Worm (Caenorhabditis elegans) whole organism, early embryonic: ENCODE results near the gene F43G6.4.
A peak's percentile ranks its signal among the peaks of the same experiment; 100 is the strongest.

Experiments
- B0310.2 ChIP-seq: sonication (generic microtip); optimal IDR thresholded peaks from 2 replicates; lab custom pipeline; 2016; ENCODE audit warnings: mild to moderate bottlenecking, missing genetic modification characterization, missing compliant biosample characterization
- F13C5.2 ChIP-seq: sonication (generic microtip); optimal IDR thresholded peaks from 2 replicates; lab custom pipeline; 2017; ENCODE audit warnings: mild to moderate bottlenecking, missing genetic modification characterization, inconsistent platforms, missing compliant biosample characterization
- aly-1 ChIP-seq: sonication (generic microtip); optimal IDR thresholded peaks from 2 replicates; lab custom pipeline; 2016; ENCODE audit warnings: missing genetic modification characterization, missing compliant biosample characterization
- ama-1 ChIP-seq: fragments of 150-350 bp; optimal IDR thresholded peaks from 2 replicates; lab custom pipeline; 2014
- ceh-13 ChIP-seq: fragments of 200-800 bp; sonication (Bioruptor generic); optimal IDR thresholded peaks from 2 replicates; lab custom pipeline; 2018; ENCODE audit warnings: mild to moderate bottlenecking, missing genetic modification characterization, missing compliant biosample characterization
- ceh-36 ChIP-seq: sonication (generic microtip); optimal IDR thresholded peaks from 2 replicates; lab custom pipeline; 2016; ENCODE audit warnings: missing genetic modification characterization, inconsistent platforms, missing compliant biosample characterization
- ets-7 ChIP-seq: sonication (generic microtip); optimal IDR thresholded peaks from 2 replicates; lab custom pipeline; 2016; ENCODE audit warnings: missing genotype, missing genetic modification characterization, missing compliant biosample characterization
- flt-1 ChIP-seq: fragments of 200-800 bp; sonication (Bioruptor generic); IDR thresholded peaks from 2 replicates; pipeline ENCODE4 v1.3.6; 2022; ENCODE audit warnings: missing genetic modification characterization, missing compliant biosample characterization
- hmbx-1 ChIP-seq: sonication (generic microtip); optimal IDR thresholded peaks from 2 replicates; lab custom pipeline; 2016; ENCODE audit warnings: mild to moderate bottlenecking, missing genetic modification characterization, missing compliant biosample characterization
- hmg-4 ChIP-seq: fragments of 200-800 bp; sonication (Bioruptor generic); optimal IDR thresholded peaks from 2 replicates; lab custom pipeline; 2018; ENCODE audit warnings: mild to moderate bottlenecking, missing genetic modification characterization, missing compliant biosample characterization
- hnd-1 ChIP-seq: sonication (generic microtip); optimal IDR thresholded peaks from 2 replicates; lab custom pipeline; 2016; ENCODE audit warnings: missing genetic modification characterization, missing compliant biosample characterization
- pes-1 ChIP-seq: fragments of 200-800 bp; sonication (Bioruptor generic); IDR thresholded peaks from 2 replicates; pipeline ENCODE4 v1.3.6; 2022; ENCODE audit warnings: missing genetic modification reagents, missing genetic modification characterization, missing compliant biosample characterization
- scrt-1 ChIP-seq: fragments of 200-800 bp; sonication (Bioruptor generic); IDR thresholded peaks from 2 replicates; pipeline ENCODE4 v1.3.6; 2022; ENCODE audit warnings: missing genetic modification characterization, missing compliant biosample characterization
- sea-1 ChIP-seq: fragments of 200-800 bp; sonication (Bioruptor generic); conservative IDR thresholded peaks from 2 replicates; pipeline ENCODE4 v1.3.6; 2022; ENCODE audit warnings: missing genetic modification characterization, missing compliant biosample characterization
- tbx-11 ChIP-seq: fragments of 200-800 bp; sonication (Bioruptor generic); IDR thresholded peaks from 2 replicates; pipeline ENCODE4 v1.3.6; 2022; ENCODE audit warnings: missing genetic modification characterization, missing compliant biosample characterization
- tbx-37 ChIP-seq: fragments of 200-800 bp; sonication (Bioruptor generic); conservative IDR thresholded peaks from 2 replicates; pipeline ENCODE4 v1.3.6; 2022; ENCODE audit warnings: missing genetic modification reagents, missing genetic modification characterization, missing compliant biosample characterization
- tra-4 ChIP-seq: sonication (generic microtip); optimal IDR thresholded peaks from 2 replicates; lab custom pipeline; 2017; ENCODE audit warnings: missing genetic modification characterization, missing compliant biosample characterization

The F43G6.4 gene

DNA sequence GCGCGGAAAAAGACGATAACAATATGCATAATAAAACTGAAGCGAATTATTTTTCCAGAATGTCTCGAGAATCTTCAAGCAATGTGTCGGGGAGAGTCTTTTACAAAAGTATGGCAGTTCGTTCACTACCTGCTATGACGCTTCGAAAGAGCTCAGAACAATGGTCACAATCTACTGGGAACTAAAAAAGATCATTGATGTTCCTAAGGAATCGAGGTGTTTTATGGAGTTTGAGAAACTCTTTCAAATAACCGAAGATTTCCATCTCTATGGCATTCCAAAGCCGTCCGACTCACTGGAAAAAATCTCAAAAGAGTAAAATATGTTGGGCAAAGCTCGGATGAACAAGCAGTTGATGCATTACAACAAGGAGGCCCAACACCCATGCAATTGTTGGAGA lies 18.2 kb upstream of the F43G6.4 start, which contains the start of gene F44E5.15:
Gene F44E5.15 (plus strand): TSS at position 301 of the 400 bp plus-strand sequence.
- TF ChIP-seq flt-1 (GFP tag; lab: Robert Waterston, UW) (no peak), ets-7 (tag; lab: Kevin White, UChicago) (no peak), tra-4 (tag; lab: Kevin White, UChicago) (no peak), ceh-13 (GFP tag; lab: Kevin White, UChicago) (no peak), aly-1 (no peak), B0310.2 (no peak), tbx-11 (GFP tag; lab: Robert Waterston, UW) (no peak), scrt-1 (GFP tag; lab: Robert Waterston, UW) (no peak), pes-1 (GFP tag; lab: Robert Waterston, UW) (no peak), hmbx-1 (tag; lab: Kevin White, UChicago) (no peak), F13C5.2 (no peak), hmg-4 (GFP tag; lab: Kevin White, UChicago) (no peak), ama-1 (lab: Kevin White, UChicago) (no peak), sea-1 (GFP tag; lab: Robert Waterston, UW) (no peak)

ce11 chrII:11774218-11774617 lies 16.3 kb upstream of the F43G6.4 start, which contains the start of gene F44E5.1:
TSS of gene F44E5.1 (minus strand) at chrII:11774559.
- TF ChIP-seq hmg-4 (GFP tag; lab: Kevin White, UChicago) = peak; percentile 5
- no peak for TF ChIP-seq sea-1 (GFP tag; lab: Robert Waterston, UW)

DNA sequence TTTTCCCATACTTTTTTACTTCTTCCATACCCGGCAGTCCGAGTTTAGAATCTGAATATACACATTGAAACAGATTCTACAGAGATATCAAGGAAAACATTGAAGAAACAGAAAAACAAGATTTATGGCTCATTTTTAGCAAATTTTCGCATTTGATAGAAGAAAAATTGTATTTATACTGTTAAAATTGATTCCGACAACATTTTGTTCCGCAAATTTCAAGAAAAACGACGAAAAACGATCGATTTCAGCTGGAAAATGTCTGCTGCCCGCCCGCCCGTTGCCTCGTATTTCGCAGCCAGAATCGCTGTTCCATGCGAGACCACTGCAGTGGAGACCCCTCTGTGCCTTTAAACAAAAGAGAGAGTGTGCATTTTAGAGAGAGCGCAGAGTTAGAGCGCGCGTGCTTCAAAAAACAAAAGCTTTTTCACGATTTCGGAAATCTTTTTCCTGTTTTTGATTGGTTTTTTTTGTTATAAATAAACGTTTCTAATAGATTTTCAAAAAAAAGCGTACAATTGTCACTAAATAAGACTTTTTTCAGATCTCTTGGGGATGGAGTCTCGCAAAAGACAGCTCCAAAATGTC lies 12.6 kb upstream of the F43G6.4 start, which contains the start of the genes patr-1 and dna-2:
Gene patr-1 (minus strand): TSS at position 51 of the 588 bp plus-strand sequence.
Gene dna-2 (plus strand): TSS at position 538 of the 588 bp plus-strand sequence.
- TF ChIP-seq hmg-4 (GFP tag; lab: Kevin White, UChicago) (peak; percentile 20), ceh-13 (GFP tag; lab: Kevin White, UChicago) (no peak), F13C5.2 (peak; percentile 17)

ce11 chrII:11782493-11782892 lies 8.1 kb upstream of the F43G6.4 start, which contains the start of gene F43G6.16:
TSS of gene F43G6.16 (minus strand) at chrII:11782633.
- TF ChIP-seq scrt-1 (GFP tag; lab: Robert Waterston, UW) (no peak), sea-1 (GFP tag; lab: Robert Waterston, UW) (no peak), tbx-11 (GFP tag; lab: Robert Waterston, UW) (no peak), flt-1 (GFP tag; lab: Robert Waterston, UW) (no peak), hmg-4 (GFP tag; lab: Kevin White, UChicago) (no peak), ceh-13 (GFP tag; lab: Kevin White, UChicago) (no peak), ceh-36 (tag; lab: Kevin White, UChicago) (no peak), tbx-37 (GFP tag; lab: Robert Waterston, UW) (no peak), ama-1 (lab: Kevin White, UChicago) (no peak), tra-4 (tag; lab: Kevin White, UChicago) (no peak), aly-1 (no peak), hnd-1 (tag; lab: Kevin White, UChicago) (no peak), hmbx-1 (tag; lab: Kevin White, UChicago) (no peak), F13C5.2 (no peak), B0310.2 (no peak), ets-7 (tag; lab: Kevin White, UChicago) (no peak)

- no peak for TF ChIP-seq aly-1
- TF ChIP-seq ets-7 (tag; lab: Kevin White, UChicago) = no peak
- TF ChIP-seq sea-1 (GFP tag; lab: Robert Waterston, UW) = no peak
Measured at ce11 chrII:11788025-11788424, 2.5 kb upstream of the F43G6.4 start.

ce11 chrII:11794392-11794791 lies 3.8 kb downstream of the F43G6.4 start:
- TF ChIP-seq ets-7 (tag; lab: Kevin White, UChicago) (no peak), F13C5.2 (no peak), tra-4 (tag; lab: Kevin White, UChicago) (no peak), hmg-4 (GFP tag; lab: Kevin White, UChicago) (no peak), pes-1 (GFP tag; lab: Robert Waterston, UW) (no peak)

ce11 chrII:11797194-11797593 lies 6.6 kb downstream of the F43G6.4 start:
- TF ChIP-seq sea-1 (GFP tag; lab: Robert Waterston, UW) (no peak), hmbx-1 (tag; lab: Kevin White, UChicago) (no peak), flt-1 (GFP tag; lab: Robert Waterston, UW) (no peak), ceh-36 (tag; lab: Kevin White, UChicago) (no peak), ceh-13 (GFP tag; lab: Kevin White, UChicago) (no peak), tra-4 (tag; lab: Kevin White, UChicago) (no peak), scrt-1 (GFP tag; lab: Robert Waterston, UW) (no peak), ets-7 (tag; lab: Kevin White, UChicago) (no peak), tbx-11 (GFP tag; lab: Robert Waterston, UW) (no peak), hmg-4 (GFP tag; lab: Kevin White, UChicago) (no peak), hnd-1 (tag; lab: Kevin White, UChicago) (no peak), ama-1 (lab: Kevin White, UChicago) (no peak), B0310.2 (no peak), aly-1 (no peak), F13C5.2 (no peak), tbx-37 (GFP tag; lab: Robert Waterston, UW) (no peak), pes-1 (GFP tag; lab: Robert Waterston, UW) (no peak)

ce11 chrII:11798737-11799136 lies 8.2 kb downstream of the F43G6.4 start, which contains the start of gene hda-5:
TSS of gene hda-5 (plus strand) at chrII:11799037.
- TF ChIP-seq F13C5.2 = no peak
- TF ChIP-seq aly-1 = no peak
- TF ChIP-seq pes-1 (GFP tag; lab: Robert Waterston, UW) = no peak
- no peak for TF ChIP-seq flt-1 (GFP tag; lab: Robert Waterston, UW)
- no peak for TF ChIP-seq hmbx-1 (tag; lab: Kevin White, UChicago)
- TF ChIP-seq tra-4 (tag; lab: Kevin White, UChicago) = no peak
- no peak for TF ChIP-seq tbx-37 (GFP tag; lab: Robert Waterston, UW)
